Fruit fly (Drosophila melanogaster): ENCODE results near the gene CG46320.

- no peak for TF ChIP-seq psq (GFP tag; optimal IDR thresholded peaks at IDR 0.05)
- TF ChIP-seq CG32264 (GFP tag; optimal IDR thresholded peaks at IDR 0.05), result no peak
- no peak for TF ChIP-seq Abd-B (GFP tag; optimal IDR thresholded peaks at IDR 0.05)
- no peak for TF ChIP-seq lola (GFP tag; optimal IDR thresholded peaks at IDR 0.05)
- no peak for TF ChIP-seq fru (GFP tag; optimal IDR thresholded peaks at IDR 0.05)
- no peak for TF ChIP-seq jim (GFP tag; optimal IDR thresholded peaks at IDR 0.05)
- no peak for TF ChIP-seq br (GFP tag; optimal IDR thresholded peaks at IDR 0.05)
- TF ChIP-seq usp (GFP tag; optimal IDR thresholded peaks at IDR 0.05), result no peak
Measured at dm6 chr3L:5643733-5644132, 20.2 kb upstream of the CG46320 start.
